Fruit fly (Drosophila melanogaster): Measurements from ENCODE around the gene SrpRbeta.

Gene SrpRbeta

DNA sequence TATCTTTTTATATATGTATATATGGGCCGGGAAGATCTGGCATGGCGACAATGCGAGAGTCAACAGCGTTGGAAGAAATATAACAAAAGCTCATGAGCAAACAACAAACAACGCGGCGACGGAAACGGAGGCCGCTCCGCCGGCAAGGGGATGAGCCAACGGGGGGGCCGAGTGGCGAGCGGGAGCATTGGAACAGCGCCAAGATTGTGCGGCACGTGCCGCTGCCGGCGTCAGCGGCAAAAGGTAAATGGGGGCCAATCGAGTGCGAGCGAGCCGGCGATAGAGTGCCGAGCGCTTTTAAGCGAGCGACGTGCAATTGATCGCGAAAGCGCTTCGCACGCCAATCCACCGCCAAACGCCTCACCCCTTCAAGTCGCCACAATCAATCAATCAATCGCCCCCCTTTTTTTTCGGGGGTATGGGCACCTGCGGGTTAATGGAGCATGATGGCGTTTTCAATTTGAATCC, 23.5 kb downstream of the SrpRbeta start (continued):
- TF ChIP-seq Eip93F (GFP tag; optimal IDR thresholded peaks at IDR 0.05) (peak; percentile 12), CG11762 (GFP tag; optimal IDR thresholded peaks at IDR 0.05; ENCODE audit: insufficient read depth) (peak; percentile 6), Hr39 (GFP tag; optimal IDR thresholded peaks at IDR 0.05) (no peak), dac (GFP tag; optimal IDR thresholded peaks at IDR 0.05) (no peak), Gug (GFP tag; IDR thresholded peaks at IDR 0.05) (peak; percentile 37; the same call in 1 of the 2 replicates), Eip75B (GFP tag; optimal IDR thresholded peaks at IDR 0.05) (peak; percentile 2), pdm3 (GFP tag; optimal IDR thresholded peaks at IDR 0.05) (peak; percentile 18), ss (GFP tag; optimal IDR thresholded peaks at IDR 0.05) (peak; percentile 43 to 70), salr (GFP tag; optimal IDR thresholded peaks at IDR 0.05) (no peak), CG8632 (GFP tag; optimal IDR thresholded peaks at IDR 0.05) (peak; percentile 33), CG6854 (GFP tag; optimal IDR thresholded peaks at IDR 0.05) (peak; percentile 75), CG3919 (GFP tag; optimal IDR thresholded peaks at IDR 0.05) (peak; percentile 38)

DNA sequence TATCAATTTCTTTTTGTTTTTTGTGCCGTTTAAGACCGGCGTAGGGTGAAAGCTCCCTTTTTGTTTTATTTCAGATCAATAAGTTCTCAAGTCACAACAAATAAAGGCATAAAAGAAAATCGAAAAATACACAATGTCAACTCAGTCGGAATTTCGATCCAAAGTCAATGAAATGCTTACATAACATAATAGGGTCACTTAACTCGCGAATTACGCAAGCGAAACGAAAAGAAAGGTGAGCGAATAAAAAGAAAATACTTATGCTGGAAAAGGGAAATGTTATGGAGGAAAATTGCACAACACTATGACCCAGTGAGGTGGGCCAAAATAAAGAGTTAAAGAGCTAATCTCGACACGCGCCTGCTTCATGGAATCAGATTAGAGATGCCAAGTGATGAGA, 24.1 kb downstream of the SrpRbeta start:
- no peak for TF ChIP-seq CG6163 (GFP tag; IDR thresholded peaks at IDR 0.05)
- no peak for TF ChIP-seq fkh (GFP tag; optimal IDR thresholded peaks at IDR 0.05)
- no peak for TF ChIP-seq svp (GFP tag)
- TF ChIP-seq CG11294 (GFP tag; IDR thresholded peaks at IDR 0.05), result no peak
- no peak for TF ChIP-seq CG1621 (tag; optimal IDR thresholded peaks at IDR 0.05)
- TF ChIP-seq lz (GFP tag; optimal IDR thresholded peaks at IDR 0.05), result no peak
- no peak for TF ChIP-seq OdsH (GFP tag; optimal IDR thresholded peaks at IDR 0.05)
- no peak for TF ChIP-seq acj6 (GFP tag; optimal IDR thresholded peaks at IDR 0.05)
- TF ChIP-seq salr (GFP tag; optimal IDR thresholded peaks at IDR 0.05), result no peak
- no peak for TF ChIP-seq Sox15 (GFP tag; optimal IDR thresholded peaks at IDR 0.05)
- TF ChIP-seq net (GFP tag; optimal IDR thresholded peaks at IDR 0.05), result no peak
- TF ChIP-seq CG3032 (tag; optimal IDR thresholded peaks at IDR 0.05), result no peak
- TF ChIP-seq achi (GFP tag; optimal IDR thresholded peaks at IDR 0.05), result no peak
- TF ChIP-seq CG16779 (tag; optimal IDR thresholded peaks at IDR 0.05), result no peak
- no peak for TF ChIP-seq vri (GFP tag; optimal IDR thresholded peaks at IDR 0.05)
- TF ChIP-seq CG9139 (GFP tag; optimal IDR thresholded peaks at IDR 0.05), result no peak
- no peak for TF ChIP-seq CG8119 (GFP tag; IDR thresholded peaks at IDR 0.05)
- TF ChIP-seq fd59A (GFP tag; optimal IDR thresholded peaks at IDR 0.05), result no peak
- no peak for TF ChIP-seq CG10631 (GFP tag; optimal IDR thresholded peaks at IDR 0.05)

DNA sequence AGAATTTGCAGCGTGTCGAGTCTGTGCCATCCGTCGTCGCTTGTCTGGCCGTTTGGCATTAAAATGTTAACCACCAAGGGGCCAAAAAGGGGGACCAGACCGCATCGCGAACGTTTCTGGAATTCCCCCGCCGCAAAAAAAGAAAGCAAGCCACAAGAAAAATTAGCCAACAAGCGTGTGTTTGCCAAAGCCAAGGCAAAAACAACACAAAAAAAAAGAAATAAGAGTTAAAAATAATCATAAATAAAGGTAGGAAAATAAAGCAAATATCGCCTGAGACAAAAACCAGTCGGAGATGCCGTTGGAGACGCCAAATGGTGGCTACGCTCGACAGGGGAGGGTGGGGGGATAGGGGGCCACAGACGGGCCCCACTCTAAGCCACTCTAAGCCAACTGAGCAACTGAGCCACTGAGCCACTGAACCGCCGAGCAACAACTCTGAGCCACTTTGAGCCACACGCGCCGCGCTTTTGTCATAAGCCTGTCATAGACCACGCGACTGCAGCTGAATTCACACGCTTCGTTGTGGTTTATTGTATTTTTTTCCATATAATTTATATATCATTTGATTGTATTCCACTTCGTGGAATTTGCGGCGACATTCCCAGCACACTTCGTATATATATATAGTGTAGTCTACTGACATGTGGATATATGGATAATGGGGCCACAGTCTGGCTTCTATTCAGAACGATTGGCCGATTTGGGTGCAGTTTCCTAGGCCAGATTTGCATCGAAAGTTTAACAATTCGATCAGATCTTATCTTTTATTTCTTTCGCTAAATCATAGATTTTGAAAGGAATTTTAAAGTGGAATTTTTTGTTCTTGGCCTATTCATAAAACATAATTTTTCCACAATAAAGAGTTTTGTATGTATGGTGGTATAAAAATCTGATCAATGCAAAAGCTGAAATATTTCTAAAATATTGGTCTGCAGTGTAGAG, 26.2 kb downstream of the SrpRbeta start:
- TF ChIP-seq Sox14 (GFP tag; optimal IDR thresholded peaks at IDR 0.05) (no peak), CG32006 (GFP tag; optimal IDR thresholded peaks at IDR 0.05) (peak; percentile 39), CG8632 (GFP tag; optimal IDR thresholded peaks at IDR 0.05) (no peak), CG11902 (GFP tag; optimal IDR thresholded peaks at IDR 0.05) (no peak), cyc (GFP tag; optimal IDR thresholded peaks at IDR 0.05) (no peak), CG6808 (GFP tag; optimal IDR thresholded peaks at IDR 0.05) (no peak), fd59A (GFP tag; optimal IDR thresholded peaks at IDR 0.05) (no peak), CG11762 (GFP tag; optimal IDR thresholded peaks at IDR 0.05; ENCODE audit: insufficient read depth) (no peak), ss (GFP tag; optimal IDR thresholded peaks at IDR 0.05) (no peak), Ets21C (GFP tag; optimal IDR thresholded peaks at IDR 0.05) (no peak), CG31627 (GFP tag; optimal IDR thresholded peaks at IDR 0.05) (no peak), salr (GFP tag; optimal IDR thresholded peaks at IDR 0.05) (no peak), fd85E (GFP tag; optimal IDR thresholded peaks at IDR 0.05) (no peak), topi (GFP tag; optimal IDR thresholded peaks at IDR 0.05) (no peak), Met (GFP tag; optimal IDR thresholded peaks at IDR 0.05) (no peak), spab (GFP tag; optimal IDR thresholded peaks at IDR 0.05) (no peak), CG16779 (tag; optimal IDR thresholded peaks at IDR 0.05) (no peak), CG6163 (GFP tag; IDR thresholded peaks at IDR 0.05) (0 out of 3 replicates have a peak, but pooled peaks have one; percentile 32), svp (GFP tag) (no peak), Blimp-1 (GFP tag; optimal IDR thresholded peaks at IDR 0.05) (no peak), net (GFP tag; optimal IDR thresholded peaks at IDR 0.05) (no peak), Ets96B (tag; optimal IDR thresholded peaks at IDR 0.05) (no peak), CG3032 (tag; optimal IDR thresholded peaks at IDR 0.05) (no peak), eg (GFP tag; IDR thresholded peaks at IDR 0.05) (peak; percentile 71), Gug (GFP tag; IDR thresholded peaks at IDR 0.05) (no peak), CG11294 (GFP tag; IDR thresholded peaks at IDR 0.05) (no peak), CG10669 (GFP tag; optimal IDR thresholded peaks at IDR 0.05) (no peak)

All from whole organism, prepupa.